Worm (Caenorhabditis elegans) whole organism, L4/young adult: Measurements from ENCODE around the gene T11B7.5.

Source experiments
- W03F9.2 ChIP-seq: fragments of 150-350 bp; optimal IDR thresholded peaks from 2 replicates; lab custom pipeline; 2014; ENCODE audit warnings: missing biosample characterization, missing genetic modification characterization
- dao-5 ChIP-seq: sonication (generic microtip); optimal IDR thresholded peaks from 2 replicates; lab custom pipeline; 2016; ENCODE audit warnings: missing genotype, missing genetic modification characterization, moderate library complexity, missing compliant biosample characterization
- him-1 ChIP-seq: sonication (generic microtip); optimal IDR thresholded peaks from 2 replicates; lab custom pipeline; 2016; ENCODE audit warnings: missing genotype, missing genetic modification reagents, missing genetic modification characterization, missing compliant biosample characterization

Gene T11B7.5

ce11 chrIV:8824145-8824833 lies 31.6 kb downstream of the T11B7.5 start, which contains the start of the genes col-117 and col-3:
col-117 (minus strand) TSS chrIV:8824195.
col-3 (plus strand) TSS chrIV:8824783.
- no peak for TF ChIP-seq dao-5 (tag; lab: Kevin White, UChicago)
- TF ChIP-seq him-1 (tag; lab: Kevin White, UChicago), result no peak
- no peak for TF ChIP-seq W03F9.2 (tag; lab: Kevin White, UChicago)

DNA sequence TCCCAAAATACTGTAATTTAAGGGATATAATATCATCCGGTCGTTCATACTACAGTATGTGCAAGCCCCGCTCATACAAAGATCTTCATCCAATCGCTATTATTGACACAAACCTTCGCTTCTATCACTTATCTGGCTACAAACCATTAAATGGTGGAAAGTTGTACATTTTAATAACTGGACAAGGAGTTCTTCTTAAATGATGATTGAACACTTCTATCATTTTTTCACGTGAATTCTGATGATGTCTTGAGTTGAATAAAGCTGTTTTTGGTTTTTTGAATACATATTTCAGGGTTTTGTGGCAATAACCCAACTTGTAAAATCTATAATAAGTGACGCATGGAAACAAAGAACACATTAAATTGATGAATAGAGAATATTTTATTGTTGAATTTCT lies 33.3 kb downstream of the T11B7.5 start:
- TF ChIP-seq him-1 (tag; lab: Kevin White, UChicago) (no peak), W03F9.2 (tag; lab: Kevin White, UChicago) (no peak), dao-5 (tag; lab: Kevin White, UChicago) (no peak)

ce11 chrIV:8821147-8821546 lies 34.7 kb downstream of the T11B7.5 start, which contains the start of gene T28C6.5:
T28C6.5 (plus strand) TSS chrIV:8821447.
- no peak for TF ChIP-seq W03F9.2 (tag; lab: Kevin White, UChicago)
- no peak for TF ChIP-seq dao-5 (tag; lab: Kevin White, UChicago)
- TF ChIP-seq him-1 (tag; lab: Kevin White, UChicago), result no peak

ce11 chrIV:8820041-8820440 lies 35.8 kb downstream of the T11B7.5 start, which contains the start of gene T28C6.3:
T28C6.3 (plus strand) TSS chrIV:8820341.
- no peak for TF ChIP-seq him-1 (tag; lab: Kevin White, UChicago)
- no peak for TF ChIP-seq W03F9.2 (tag; lab: Kevin White, UChicago)
- TF ChIP-seq dao-5 (tag; lab: Kevin White, UChicago), result no peak

ce11 chrIV:8819471-8819870 lies 36.4 kb downstream of the T11B7.5 start:
- TF ChIP-seq him-1 (tag; lab: Kevin White, UChicago), result no peak

ce11 chrIV:8817639-8818038 lies 38.2 kb downstream of the T11B7.5 start, which contains the start of gene T28C6.10:
T28C6.10 (plus strand) TSS chrIV:8817939.
- TF ChIP-seq W03F9.2 (tag; lab: Kevin White, UChicago) (no peak), him-1 (tag; lab: Kevin White, UChicago) (no peak), dao-5 (tag; lab: Kevin White, UChicago) (no peak)

- TF ChIP-seq him-1 (tag; lab: Kevin White, UChicago) (no peak), dao-5 (tag; lab: Kevin White, UChicago) (no peak), W03F9.2 (tag; lab: Kevin White, UChicago) (no peak)
Observed at ce11 chrIV:8816617-8817016, 39.2 kb downstream of the T11B7.5 start.

DNA sequence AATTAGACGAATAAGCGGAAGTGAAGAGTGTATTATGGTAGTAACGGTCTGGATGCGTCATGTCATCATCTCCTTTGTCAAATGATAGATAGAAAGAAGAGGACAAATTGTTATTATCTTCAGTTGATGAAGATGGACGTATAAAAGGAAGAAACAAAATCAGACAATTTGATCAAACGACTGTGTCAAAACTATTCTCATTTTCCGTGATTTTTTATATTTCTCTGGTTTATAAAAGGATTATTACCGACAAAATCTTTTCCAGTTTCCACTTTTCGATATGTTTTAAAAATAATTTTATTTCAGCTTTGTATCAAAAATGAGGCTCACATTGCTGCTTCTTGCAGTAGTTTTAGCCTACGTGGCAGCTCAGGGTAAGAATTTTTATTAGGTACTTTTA lies 39.8 kb downstream of the T11B7.5 start, which contains the start of gene grsp-2:
Gene grsp-2, plus strand, starts transcription at position 301 of the 400 bp plus-strand sequence.
- TF ChIP-seq dao-5 (tag; lab: Kevin White, UChicago) (no peak), him-1 (tag; lab: Kevin White, UChicago) (no peak), W03F9.2 (tag; lab: Kevin White, UChicago) (no peak)

ce11 chrIV:8815162-8815561 lies 40.7 kb downstream of the T11B7.5 start:
- TF ChIP-seq him-1 (tag; lab: Kevin White, UChicago) (no peak), W03F9.2 (tag; lab: Kevin White, UChicago) (no peak), dao-5 (tag; lab: Kevin White, UChicago) (no peak)

- no peak for TF ChIP-seq dao-5 (tag; lab: Kevin White, UChicago)
- TF ChIP-seq W03F9.2 (tag; lab: Kevin White, UChicago), result no peak
- no peak for TF ChIP-seq him-1 (tag; lab: Kevin White, UChicago)
Observed at ce11 chrIV:8813614-8814013, 42.2 kb downstream of the T11B7.5 start, which contains the start of gene exc-5. exc-5 (minus strand) TSS chrIV:8813670.

DNA sequence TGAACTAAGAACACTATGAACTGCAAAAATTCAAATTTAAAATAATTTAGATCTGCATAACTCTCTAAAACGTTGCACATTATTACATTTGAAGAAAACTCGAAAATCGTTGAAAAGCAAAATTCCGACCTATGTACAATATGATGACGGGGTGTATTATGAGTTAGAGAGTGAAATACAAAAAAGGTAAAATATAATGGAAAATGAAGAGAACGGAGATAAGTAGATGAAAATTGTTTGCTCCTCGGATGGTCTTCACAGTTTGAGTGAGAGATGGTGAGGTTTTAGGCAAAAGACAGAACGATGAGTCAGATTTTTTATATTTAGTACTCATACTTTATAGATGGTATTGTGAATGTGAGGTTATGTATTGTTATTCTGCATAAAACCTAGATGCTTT lies 48.5 kb downstream of the T11B7.5 start:
- TF ChIP-seq W03F9.2 (tag; lab: Kevin White, UChicago) (no peak), him-1 (tag; lab: Kevin White, UChicago) (no peak), dao-5 (tag; lab: Kevin White, UChicago) (no peak)
